Worm (Caenorhabditis elegans) whole organism, early embryonic: ENCODE data around the gene grd-10.

ENCODE experiments used
- B0310.2 ChIP-seq: sonication (generic microtip); optimal IDR thresholded peaks from 2 replicates; lab custom pipeline; 2016; ENCODE audit warnings: mild to moderate bottlenecking, missing genetic modification characterization, missing compliant biosample characterization
- aly-1 ChIP-seq: sonication (generic microtip); optimal IDR thresholded peaks from 2 replicates; lab custom pipeline; 2016; ENCODE audit warnings: missing genetic modification characterization, missing compliant biosample characterization
- ama-1 ChIP-seq: fragments of 150-350 bp; optimal IDR thresholded peaks from 2 replicates; lab custom pipeline; 2014
- flt-1 ChIP-seq: fragments of 200-800 bp; sonication (Bioruptor generic); IDR thresholded peaks from 2 replicates; pipeline ENCODE4 v1.3.6; 2022; ENCODE audit warnings: missing genetic modification characterization, missing compliant biosample characterization
- hmbx-1 ChIP-seq: sonication (generic microtip); optimal IDR thresholded peaks from 2 replicates; lab custom pipeline; 2016; ENCODE audit warnings: mild to moderate bottlenecking, missing genetic modification characterization, missing compliant biosample characterization
- hmg-4 ChIP-seq: fragments of 200-800 bp; sonication (Bioruptor generic); optimal IDR thresholded peaks from 2 replicates; lab custom pipeline; 2018; ENCODE audit warnings: mild to moderate bottlenecking, missing genetic modification characterization, missing compliant biosample characterization
- sea-1 ChIP-seq: fragments of 200-800 bp; sonication (Bioruptor generic); conservative IDR thresholded peaks from 2 replicates; pipeline ENCODE4 v1.3.6; 2022; ENCODE audit warnings: missing genetic modification characterization, missing compliant biosample characterization
- tra-4 ChIP-seq: sonication (generic microtip); optimal IDR thresholded peaks from 2 replicates; lab custom pipeline; 2017; ENCODE audit warnings: missing genetic modification characterization, missing compliant biosample characterization

DNA sequence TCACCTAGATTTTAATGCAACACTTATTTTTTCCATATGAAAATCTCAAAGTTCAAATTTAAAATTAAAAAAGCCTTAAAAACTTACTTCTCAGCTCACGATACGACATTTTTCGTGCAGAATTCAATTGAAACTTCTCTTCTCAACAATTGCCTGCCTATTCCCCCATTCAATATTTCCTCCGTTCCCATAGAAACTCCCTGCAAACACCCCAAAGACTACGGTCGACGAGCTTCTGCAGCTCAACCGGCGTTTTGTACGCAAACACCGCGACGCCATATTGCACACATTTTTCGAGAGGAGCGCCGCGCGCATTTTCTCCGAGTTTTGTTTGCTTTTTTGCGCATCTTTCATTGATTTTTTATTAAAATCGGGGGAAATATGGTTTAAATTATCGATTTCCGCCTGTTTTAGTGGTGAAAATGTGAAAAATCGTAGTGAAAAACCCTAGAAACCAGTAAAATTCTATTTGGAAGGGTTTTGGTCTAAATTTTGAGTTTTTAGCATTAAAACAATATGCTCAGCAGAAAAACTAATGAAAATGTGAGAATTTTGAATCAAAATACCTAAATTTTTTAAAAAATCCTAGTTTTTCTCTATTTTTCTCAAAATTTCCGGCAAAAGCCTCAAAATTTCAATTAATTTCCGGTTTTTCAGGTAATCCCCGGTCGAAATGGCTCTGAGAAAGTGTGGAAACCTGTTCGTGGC, 41.7 kb upstream of the grd-10 start, which contains the start of the genes dyf-3 and pdhb-1:
- no peak for TF ChIP-seq B0310.2 (tag; lab: Kevin White, UChicago)
- TF ChIP-seq hmg-4 (GFP tag; lab: Kevin White, UChicago), result no peak
- TF ChIP-seq tra-4 (tag; lab: Kevin White, UChicago), result no peak
- TF ChIP-seq aly-1 (tag; lab: Kevin White, UChicago), result no peak
- no peak for TF ChIP-seq flt-1 (GFP tag; lab: Robert Waterston, UW)
- no peak for TF ChIP-seq hmbx-1 (tag; lab: Kevin White, UChicago)
- TF ChIP-seq ama-1, result no peak
- no peak for TF ChIP-seq sea-1 (GFP tag; lab: Robert Waterston, UW)
